Worm (Caenorhabditis elegans) whole organism, young adult: ENCODE data around the gene rpl-37.

Experiments used
- B0019.2 ChIP-seq: fragments of 200-800 bp; sonication (Bioruptor generic); conservative IDR thresholded peaks from 2 replicates; pipeline ENCODE4 v1.3.6; 2022; ENCODE audit warnings: missing genetic modification reagents, missing genetic modification characterization, missing compliant biosample characterization
- B0035.1 ChIP-seq: sonication (generic microtip); optimal IDR thresholded peaks from 2 replicates; lab custom pipeline; 2016; ENCODE audit warnings: missing genetic modification characterization, mild to moderate bottlenecking, missing compliant biosample characterization, missing genotype, missing genetic modification reagents
- C17E4.6 ChIP-seq: fragments of 200-800 bp; sonication (Bioruptor generic); IDR thresholded peaks from 2 replicates; pipeline ENCODE4 v1.3.6; 2022; ENCODE audit warnings: missing genetic modification reagents, missing genetic modification characterization, missing compliant biosample characterization
- D2030.7 ChIP-seq: fragments of 200-800 bp; sonication (Bioruptor generic); IDR thresholded peaks from 2 replicates; pipeline ENCODE4 v1.3.6; 2022; ENCODE audit warnings: missing genetic modification reagents, missing genetic modification characterization, missing compliant biosample characterization
- F10E7.11 ChIP-seq: sonication (generic microtip); optimal IDR thresholded peaks from 2 replicates; lab custom pipeline; 2017; ENCODE audit warnings: mild to moderate bottlenecking, missing genetic modification characterization, moderate library complexity, missing compliant biosample characterization
- F52B5.7 ChIP-seq: sonication (generic microtip); optimal IDR thresholded peaks from 2 replicates; lab custom pipeline; 2016; ENCODE audit warnings: mild to moderate bottlenecking, missing genetic modification characterization, missing compliant biosample characterization
- F57A8.1 ChIP-seq: fragments of 200-800 bp; sonication (Bioruptor generic); optimal IDR thresholded peaks from 2 replicates; lab custom pipeline; 2018; ENCODE audit warnings: mild to moderate bottlenecking, missing genetic modification characterization, moderate library complexity, missing compliant biosample characterization
- F57C9.4 ChIP-seq: sonication (generic microtip); optimal IDR thresholded peaks from 2 replicates; lab custom pipeline; 2017; ENCODE audit warnings: mild to moderate bottlenecking, missing genetic modification characterization, missing compliant biosample characterization
- K11D2.4 ChIP-seq: fragments of 200-800 bp; sonication (Bioruptor generic); IDR thresholded peaks from 2 replicates; pipeline ENCODE4 v1.3.6; 2022; ENCODE audit warnings: missing genetic modification reagents, missing genetic modification characterization, missing compliant biosample characterization
- Y56A3A.18 ChIP-seq: fragments of 200-800 bp; sonication (Bioruptor generic); IDR thresholded peaks from 2 replicates; pipeline ENCODE4 v1.3.6; 2022; ENCODE audit warnings: missing genetic modification reagents, missing genetic modification characterization, missing compliant biosample characterization
- ama-1 ChIP-seq, 3 experiments: fragments of 150-350 bp in 1 of 3; sonication (generic microtip) in 2 of 3; optimal IDR thresholded peaks; 2 replicates each; lab custom pipeline; 2014 to 2018; ENCODE audit warnings: missing biosample characterization in 2 of 3, missing genetic modification characterization in 2 of 3, missing genetic modification reagents in 2 of 3
- aptf-3 ChIP-seq: fragments of 200-800 bp; sonication (Bioruptor generic); IDR thresholded peaks from 2 replicates; pipeline ENCODE4 v1.3.6; 2022; ENCODE audit warnings: missing genetic modification characterization, missing compliant biosample characterization
- atf-7 ChIP-seq: sonication (generic microtip); optimal IDR thresholded peaks from 2 replicates; lab custom pipeline; 2017; ENCODE audit warnings: mild to moderate bottlenecking, missing genetic modification characterization, missing compliant biosample characterization
- athp-1 ChIP-seq: sonication (generic microtip); optimal IDR thresholded peaks from 2 replicates; lab custom pipeline; 2017; ENCODE audit warnings: mild to moderate bottlenecking, missing genetic modification characterization, missing compliant biosample characterization
- attf-3 ChIP-seq: fragments of 200-800 bp; sonication (Bioruptor generic); conservative IDR thresholded peaks from 2 replicates; pipeline ENCODE4 v1.3.6; 2022; ENCODE audit warnings: missing genetic modification reagents, missing genetic modification characterization, missing compliant biosample characterization
- bed-1 ChIP-seq: fragments of 200-800 bp; sonication (Bioruptor generic); IDR thresholded peaks from 2 replicates; pipeline ENCODE4 v1.3.6; 2022; ENCODE audit warnings: missing genetic modification reagents, missing genetic modification characterization, missing compliant biosample characterization
- bed-2 ChIP-seq: fragments of 200-800 bp; sonication (Bioruptor generic); IDR thresholded peaks from 2 replicates; pipeline ENCODE4 v1.3.6; 2022; ENCODE audit warnings: missing genetic modification reagents, missing genetic modification characterization, missing compliant biosample characterization
- ceh-100 ChIP-seq: fragments of 200-800 bp; sonication (Bioruptor generic); IDR thresholded peaks from 2 replicates; pipeline ENCODE4 v1.3.6; 2022; ENCODE audit warnings: missing genetic modification reagents, missing genetic modification characterization, missing compliant biosample characterization
- ceh-91 ChIP-seq: fragments of 200-800 bp; sonication (Bioruptor generic); IDR thresholded peaks from 2 replicates; pipeline ENCODE4 v1.3.6; 2022; ENCODE audit warnings: missing genetic modification reagents, missing genetic modification characterization, missing compliant biosample characterization
- chd-7 ChIP-seq: sonication (generic microtip); optimal IDR thresholded peaks from 2 replicates; lab custom pipeline; 2016; ENCODE audit warnings: mild to moderate bottlenecking, missing genetic modification characterization, moderate library complexity, missing compliant biosample characterization
- die-1 ChIP-seq: sonication (generic microtip); optimal IDR thresholded peaks from 2 replicates; lab custom pipeline; 2016; ENCODE audit warnings: missing genotype, mild to moderate bottlenecking, missing genetic modification characterization, missing compliant biosample characterization
- dpl-1 ChIP-seq: fragments of 150-350 bp; optimal IDR thresholded peaks from 2 replicates; lab custom pipeline; 2014; ENCODE audit warnings: missing biosample characterization, missing genetic modification reagents, missing genetic modification characterization
- egl-44 ChIP-seq: fragments of 200-800 bp; sonication (Bioruptor generic); IDR thresholded peaks from 2 replicates; pipeline ENCODE4 v1.3.6; 2022; ENCODE audit warnings: missing genetic modification reagents, missing genetic modification characterization, missing compliant biosample characterization
- egrh-3 ChIP-seq: fragments of 200-800 bp; sonication (Bioruptor generic); IDR thresholded peaks from 2 replicates; pipeline ENCODE4 v1.3.6; 2022; ENCODE audit warnings: missing genetic modification reagents, missing genetic modification characterization, missing compliant biosample characterization
- gei-17 ChIP-seq: fragments of 200-800 bp; sonication (Bioruptor generic); optimal IDR thresholded peaks from 2 replicates; lab custom pipeline; 2018; ENCODE audit warnings: mild to moderate bottlenecking, missing genetic modification characterization, missing compliant biosample characterization
- hmg-20 ChIP-seq: fragments of 200-800 bp; sonication (Bioruptor generic); IDR thresholded peaks from 2 replicates; pipeline ENCODE4 v1.3.6; 2022; ENCODE audit warnings: missing genetic modification reagents, missing genetic modification characterization, missing compliant biosample characterization
- hsf-1 ChIP-seq: fragments of 200-800 bp; sonication (Bioruptor generic); IDR thresholded peaks from 2 replicates; pipeline ENCODE4 v1.3.6; 2022; ENCODE audit warnings: missing genetic modification reagents, missing genetic modification characterization, missing compliant biosample characterization
- lin-26 ChIP-seq: fragments of 200-800 bp; sonication (Bioruptor generic); IDR thresholded peaks from 2 replicates; pipeline ENCODE4 v1.3.6; 2022; ENCODE audit warnings: missing genetic modification reagents, missing genetic modification characterization, missing compliant biosample characterization
- lin-35 ChIP-seq, 3 experiments: fragments of 150-350 bp in 2 of 3; sonication (generic microtip) in 1 of 3; optimal IDR thresholded peaks; 2 replicates each; lab custom pipeline; 2014 to 2018; ENCODE audit warnings: missing biosample characterization in 3 of 3, missing genetic modification characterization in 3 of 3, missing genetic modification reagents in 3 of 3
- lsl-1 ChIP-seq: fragments of 200-800 bp; sonication (Bioruptor generic); optimal IDR thresholded peaks from 2 replicates; lab custom pipeline; 2018; ENCODE audit warnings: mild to moderate bottlenecking, missing genetic modification characterization, moderate library complexity, missing compliant biosample characterization
- madf-10 ChIP-seq: sonication (generic microtip); optimal IDR thresholded peaks from 2 replicates; lab custom pipeline; 2016; ENCODE audit warnings: mild to moderate bottlenecking, missing genetic modification characterization, missing compliant biosample characterization
- mes-4 ChIP-seq: sonication (generic microtip); optimal IDR thresholded peaks from 2 replicates; lab custom pipeline; 2016; ENCODE audit warnings: missing genotype, missing genetic modification characterization, missing compliant biosample characterization
- mxl-1 ChIP-seq: sonication (generic microtip); optimal IDR thresholded peaks from 2 replicates; lab custom pipeline; 2016; ENCODE audit warnings: missing genetic modification characterization, missing compliant biosample characterization
- nfya-1 ChIP-seq: sonication (generic microtip); optimal IDR thresholded peaks from 2 replicates; lab custom pipeline; 2017; ENCODE audit warnings: antibody characterized with exemption, missing compliant biosample characterization, missing genetic modification characterization, borderline replicate concordance; ENCODE audit not compliant: insufficient read depth
- nhr-120 ChIP-seq: fragments of 200-800 bp; sonication (Bioruptor generic); IDR thresholded peaks from 2 replicates; pipeline ENCODE4 v1.3.6; 2022; ENCODE audit warnings: missing genetic modification characterization, missing compliant biosample characterization
- nhr-179 ChIP-seq: sonication (generic microtip); optimal IDR thresholded peaks from 2 replicates; lab custom pipeline; 2016; ENCODE audit warnings: mild to moderate bottlenecking, missing genetic modification characterization, missing compliant biosample characterization
- nhr-80 ChIP-seq: sonication (generic microtip); optimal IDR thresholded peaks from 2 replicates; lab custom pipeline; 2016; ENCODE audit warnings: missing genetic modification characterization, missing compliant biosample characterization
- nhr-90 ChIP-seq: sonication (generic microtip); optimal IDR thresholded peaks from 2 replicates; lab custom pipeline; 2016; ENCODE audit warnings: missing genotype, mild to moderate bottlenecking, missing genetic modification characterization, missing compliant biosample characterization
- rec-8 ChIP-seq, 2 experiments: sonication (generic microtip); optimal IDR thresholded peaks; 2 replicates each; lab custom pipeline; 2016; ENCODE audit warnings: mild to moderate bottlenecking in 2 of 2, missing genetic modification characterization in 2 of 2, missing genetic modification reagents in 2 of 2, missing genotype in 2 of 2, missing biosample characterization in 1 of 2, missing compliant biosample characterization in 1 of 2, moderate library complexity in 1 of 2
- rpc-1 ChIP-seq, 2 experiments: fragments of 150-350 bp in 1 of 2; sonication (generic microtip) in 1 of 2; optimal IDR thresholded peaks; 2 replicates each; lab custom pipeline; 2014 to 2018; ENCODE audit warnings: missing biosample characterization in 1 of 2, missing genetic modification characterization in 1 of 2, missing genetic modification reagents in 1 of 2, missing genotype in 1 of 2
- snpc-3.4 ChIP-seq: sonication (generic microtip); optimal IDR thresholded peaks from 2 replicates; lab custom pipeline; 2017; ENCODE audit warnings: missing genetic modification characterization, mild to moderate bottlenecking, missing compliant biosample characterization, antibody characterized with exemption, moderate library complexity, missing genotype, missing genetic modification reagents
- tbx-9 ChIP-seq: sonication (generic microtip); optimal IDR thresholded peaks from 2 replicates; lab custom pipeline; 2016; ENCODE audit warnings: borderline replicate concordance, missing genetic modification characterization, inconsistent platforms, missing compliant biosample characterization
- tlf-1 ChIP-seq: fragments of 200-800 bp; sonication (Bioruptor generic); optimal IDR thresholded peaks from 2 replicates; lab custom pipeline; 2018; ENCODE audit warnings: mild to moderate bottlenecking, missing genetic modification characterization, missing compliant biosample characterization
- unc-62 ChIP-seq: fragments of 150-350 bp; optimal IDR thresholded peaks from 2 replicates; lab custom pipeline; 2014; ENCODE audit warnings: missing biosample characterization, missing genetic modification reagents, missing genetic modification characterization
- xnd-1 ChIP-seq: sonication (generic microtip); optimal IDR thresholded peaks from 2 replicates; lab custom pipeline; 2016; ENCODE audit warnings: missing genotype, missing genetic modification reagents, missing genetic modification characterization, missing compliant biosample characterization
- ztf-18 ChIP-seq: sonication (generic microtip); optimal IDR thresholded peaks from 2 replicates; lab custom pipeline; 2016; ENCODE audit warnings: missing genotype, mild to moderate bottlenecking, missing genetic modification characterization, missing compliant biosample characterization
- ztf-22 ChIP-seq: fragments of 200-800 bp; sonication (Bioruptor generic); optimal IDR thresholded peaks from 2 replicates; lab custom pipeline; 2018; ENCODE audit warnings: mild to moderate bottlenecking, missing genetic modification characterization, moderate library complexity, missing compliant biosample characterization
- ztf-28 ChIP-seq: fragments of 200-800 bp; sonication (Bioruptor generic); IDR thresholded peaks from 2 replicates; pipeline ENCODE4 v1.3.6; 2022; ENCODE audit warnings: missing genetic modification reagents, missing genetic modification characterization, missing compliant biosample characterization
- ztf-6 ChIP-seq: fragments of 200-800 bp; sonication (Bioruptor generic); IDR thresholded peaks from 2 replicates; pipeline ENCODE4 v1.3.6; 2022; ENCODE audit warnings: missing genetic modification reagents, missing genetic modification characterization, missing compliant biosample characterization

rpl-37 gene

DNA sequence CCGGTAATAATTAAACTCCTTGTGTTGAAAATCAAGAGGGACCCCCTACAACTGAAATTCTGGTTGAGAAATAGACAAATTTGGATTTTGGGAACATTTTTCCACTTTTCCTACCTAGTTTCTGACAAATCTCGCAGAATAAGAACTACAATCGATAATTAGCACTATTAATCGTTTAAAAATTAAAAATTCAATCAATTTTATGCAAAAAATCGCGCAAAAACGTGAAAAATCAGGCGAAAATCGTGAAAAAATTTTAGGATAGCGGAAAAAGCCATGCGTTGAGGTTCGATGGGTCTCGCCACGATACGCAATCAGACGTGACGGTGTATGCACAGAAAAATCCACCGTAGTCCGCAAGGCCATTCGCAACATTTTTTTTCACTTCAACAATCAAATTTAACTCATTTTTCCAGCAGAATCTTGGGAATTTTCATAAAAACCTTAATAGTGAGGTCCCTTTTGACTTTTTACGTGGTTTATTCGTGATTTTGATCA is 23.3 kb upstream of the rpl-37 start, which contains the start of gene lias-1 (continued):
- no peak for TF ChIP-seq chd-7 (tag; lab: Kevin White, UChicago)
- no peak for TF ChIP-seq Y56A3A.18
- TF ChIP-seq die-1 (tag; lab: Kevin White, UChicago), result no peak
- no peak for TF ChIP-seq xnd-1 (tag; lab: Kevin White, UChicago)
- TF ChIP-seq unc-62 (GFP tag; lab: Kevin White, UChicago), result no peak
- TF ChIP-seq mxl-1 (tag; lab: Kevin White, UChicago), result no peak
- TF ChIP-seq hmg-20 (GFP tag; lab: Robert Waterston, UW), result no peak
- no peak for TF ChIP-seq rec-8 (tag; optimal IDR thresholded peaks at IDR 0.05; lab: Kevin White, UChicago)
- peak; percentile 52 for TF ChIP-seq ceh-91 (GFP tag; lab: Robert Waterston, UW)
- TF ChIP-seq bed-1 (GFP tag; lab: Robert Waterston, UW), result no peak
- no peak for TF ChIP-seq B0019.2 (GFP tag; lab: Robert Waterston, UW)
- no peak for TF ChIP-seq nhr-90 (tag; lab: Kevin White, UChicago)
- TF ChIP-seq ztf-28 (GFP tag; lab: Robert Waterston, UW), result no peak
- no peak for TF ChIP-seq snpc-3.4 (tag; lab: Kevin White, UChicago)
- TF ChIP-seq F52B5.7, result no peak
- TF ChIP-seq K11D2.4 (GFP tag; lab: Robert Waterston, UW), result no peak
- TF ChIP-seq tbx-9 (tag; lab: Kevin White, UChicago), result no peak
- no peak for TF ChIP-seq F10E7.11 (tag; lab: Kevin White, UChicago)
- TF ChIP-seq ztf-18, result peak; percentile 21
- no peak for TF ChIP-seq rpc-1 (optimal IDR thresholded peaks at IDR 0.05; lab: Kevin White, UChicago)
- no peak for TF ChIP-seq rpc-1 (tag; optimal IDR thresholded peaks at IDR 0.05; lab: Kevin White, UChicago)
- peak in 1 of 3 experiments; percentile 68 for TF ChIP-seq lin-35 (GFP tag; optimal IDR thresholded peaks at IDR 0.05; lab: Kevin White, UChicago)
- TF ChIP-seq atf-7, result no peak
- no peak for TF ChIP-seq ama-1 (optimal IDR thresholded peaks at IDR 0.05; lab: Kevin White, UChicago)
- TF ChIP-seq ama-1 (GFP tag; optimal IDR thresholded peaks at IDR 0.05; lab: Kevin White, UChicago), result peak in 1 of 2 experiments; percentile 17
- peak; percentile 55; the same call in 1 of the 2 replicates for TF ChIP-seq D2030.7 (GFP tag; lab: Robert Waterston, UW)
- no peak for TF ChIP-seq C17E4.6 (GFP tag; lab: Robert Waterston, UW)
- TF ChIP-seq F57C9.4 (tag; lab: Kevin White, UChicago), result no peak
- TF ChIP-seq ztf-6 (GFP tag; lab: Robert Waterston, UW), result no peak
- no peak for TF ChIP-seq B0035.1 (tag; lab: Kevin White, UChicago)
- TF ChIP-seq attf-3 (GFP tag; lab: Robert Waterston, UW), result no peak
- TF ChIP-seq madf-10, result peak; percentile 38
- TF ChIP-seq nfya-1, result no peak
- TF ChIP-seq ceh-100 (GFP tag; lab: Robert Waterston, UW), result peak; percentile 72
- TF ChIP-seq athp-1 (tag; lab: Kevin White, UChicago), result no peak
- TF ChIP-seq lin-26 (GFP tag; lab: Robert Waterston, UW), result no peak
- no peak for TF ChIP-seq aptf-3 (GFP tag; lab: Robert Waterston, UW)
- TF ChIP-seq egrh-3 (GFP tag; lab: Robert Waterston, UW), result no peak
- TF ChIP-seq ztf-22 (GFP tag; lab: Kevin White, UChicago), result no peak
- TF ChIP-seq gei-17, result no peak
- TF ChIP-seq egl-44 (GFP tag; lab: Robert Waterston, UW), result no peak
- no peak for TF ChIP-seq mes-4 (tag; lab: Kevin White, UChicago)
- TF ChIP-seq tlf-1 (GFP tag; lab: Kevin White, UChicago), result peak; percentile 33
- peak; percentile 58 for TF ChIP-seq dpl-1 (GFP tag; lab: Kevin White, UChicago)
- TF ChIP-seq hsf-1 (GFP tag; lab: Robert Waterston, UW), result no peak
- TF ChIP-seq bed-2 (GFP tag; lab: Robert Waterston, UW), result no peak
- no peak for TF ChIP-seq nhr-179 (tag; lab: Kevin White, UChicago)
- TF ChIP-seq F57A8.1, result no peak
- no peak for TF ChIP-seq nhr-120 (GFP tag; lab: Robert Waterston, UW)
- peak; percentile 27 for TF ChIP-seq nhr-80 (tag; lab: Kevin White, UChicago)
- TF ChIP-seq lsl-1, result peak; percentile 88
